Fruit fly (Drosophila melanogaster): ENCODE data around the gene CycH.

CycH gene

DNA sequence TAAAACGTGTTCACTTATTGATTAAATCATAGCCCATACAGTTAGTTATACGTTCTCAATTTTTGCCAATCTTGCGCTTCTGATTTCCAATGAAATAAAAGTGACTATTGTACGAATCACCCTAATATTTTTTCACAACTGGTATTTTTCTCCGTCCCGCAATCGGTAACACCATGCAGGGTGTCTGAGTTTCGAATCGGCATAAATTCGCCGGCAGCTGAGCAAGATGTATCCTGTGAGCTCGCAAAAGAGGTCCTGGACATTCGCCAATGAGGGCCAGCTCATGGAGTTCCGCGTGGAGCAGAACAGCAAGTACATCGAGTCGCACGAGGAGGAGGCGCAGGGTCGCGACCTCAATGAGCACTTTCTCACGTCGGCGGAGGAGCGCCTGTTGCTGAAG is at the start of gene CycH (continued):
- TF ChIP-seq tup (GFP tag; optimal IDR thresholded peaks at IDR 0.05) (no peak), lov (optimal IDR thresholded peaks at IDR 0.05) (no peak), lov (GFP tag; IDR thresholded peaks at IDR 0.05) (no peak), Gsc (GFP tag; IDR thresholded peaks at IDR 0.05) (no peak), HLH54F (GFP tag; optimal IDR thresholded peaks at IDR 0.05) (peak; percentile 11), CG13775 (GFP tag; optimal IDR thresholded peaks at IDR 0.05) (no peak), dysf (GFP tag; IDR thresholded peaks at IDR 0.05) (no peak; the same call in 2 of the 3 replicates), CG10321 (GFP tag; IDR thresholded peaks at IDR 0.05) (0 out of 2 replicates have a peak, but pooled peaks have one; percentile 20), Xbp1 (GFP tag; optimal IDR thresholded peaks at IDR 0.05) (peak; percentile 51), CG8359 (GFP tag; optimal IDR thresholded peaks at IDR 0.05; ENCODE audit: borderline replicate concordance) (no peak), lab (GFP tag; optimal IDR thresholded peaks at IDR 0.05) (no peak), CG6854 (GFP tag; optimal IDR thresholded peaks at IDR 0.05) (no peak)

DNA sequence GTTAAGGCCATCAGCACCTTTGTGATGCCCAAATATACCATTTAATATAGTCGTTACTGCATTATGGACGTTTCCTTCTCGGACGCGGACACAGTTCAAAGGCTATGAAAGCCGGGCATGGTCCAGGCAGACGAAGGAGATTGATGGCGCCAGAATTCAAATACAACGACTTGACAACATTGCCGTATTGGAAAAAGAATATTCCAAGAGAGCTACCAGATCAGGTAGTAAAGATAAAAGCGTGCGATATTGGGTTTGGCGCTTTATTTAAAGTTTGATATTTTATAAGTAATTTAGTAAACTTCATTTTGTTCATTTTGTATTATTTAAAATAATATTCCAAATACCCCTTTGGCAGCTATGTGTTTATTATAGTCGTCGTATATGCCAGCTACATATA is 47.9 kb upstream of the CycH start:
- TF ChIP-seq eve (GFP tag; optimal IDR thresholded peaks at IDR 0.05): no peak
- TF ChIP-seq CG3163 (GFP tag; optimal IDR thresholded peaks at IDR 0.05): no peak
- TF ChIP-seq CG32772 (GFP tag; IDR thresholded peaks at IDR 0.05): no peak
- TF ChIP-seq CG16813 (GFP tag; IDR thresholded peaks at IDR 0.05; ENCODE audit: partially characterized antibody): no peak
- TF ChIP-seq CG2199 (GFP tag; IDR thresholded peaks at IDR 0.05): no peak
- TF ChIP-seq Taf1 (GFP tag; IDR thresholded peaks at IDR 0.05): no peak
- no peak for TF ChIP-seq ATbp (GFP tag; optimal IDR thresholded peaks at IDR 0.05)
- no peak for TF ChIP-seq tap (tag; optimal IDR thresholded peaks at IDR 0.05)
- TF ChIP-seq CG1603 (tag; optimal IDR thresholded peaks at IDR 0.05): peak; percentile 35
- TF ChIP-seq CG1529 (GFP tag; optimal IDR thresholded peaks at IDR 0.05): no peak
- TF ChIP-seq CG13287 (GFP tag; IDR thresholded peaks at IDR 0.05; ENCODE audit: partially characterized antibody): no peak
- TF ChIP-seq pzg (GFP tag; optimal IDR thresholded peaks at IDR 0.05): peak; percentile 47
- no peak for TF ChIP-seq C15 (GFP tag; IDR thresholded peaks at IDR 0.05)
- TF ChIP-seq phol (tag; optimal IDR thresholded peaks at IDR 0.05): no peak
- TF ChIP-seq stwl (tag; optimal IDR thresholded peaks at IDR 0.05): peak; percentile 45
- TF ChIP-seq sna (GFP tag; IDR thresholded peaks at IDR 0.05; ENCODE audit: partially characterized antibody): no peak
- TF ChIP-seq CG17802 (tag; optimal IDR thresholded peaks at IDR 0.05): no peak
- no peak; the same call in 1 of the 2 replicates for TF ChIP-seq Bgb (GFP tag; IDR thresholded peaks at IDR 0.05; ENCODE audit: partially characterized antibody)
- no peak for TF ChIP-seq Sry-β (GFP tag; optimal IDR thresholded peaks at IDR 0.05)
- no peak for TF ChIP-seq CG9437 (GFP tag; optimal IDR thresholded peaks at IDR 0.05)
- TF ChIP-seq CG2120 (GFP tag; optimal IDR thresholded peaks at IDR 0.05): no peak
- TF ChIP-seq row (GFP tag; IDR thresholded peaks at IDR 0.05): no peak
- no peak for TF ChIP-seq CG10274 (GFP tag; optimal IDR thresholded peaks at IDR 0.05)
- no peak for TF ChIP-seq Adf1 (GFP tag; IDR thresholded peaks at IDR 0.05)
- TF ChIP-seq Aef1 (GFP tag; IDR thresholded peaks at IDR 0.05): no peak
- TF ChIP-seq Deaf1 (tag; optimal IDR thresholded peaks at IDR 0.05): no peak
- TF ChIP-seq BEAF-32 (GFP tag; optimal IDR thresholded peaks at IDR 0.05): peak; percentile 43
- peak; percentile 65 for TF ChIP-seq CG11504 (tag; optimal IDR thresholded peaks at IDR 0.05)
- TF ChIP-seq pros (GFP tag; optimal IDR thresholded peaks at IDR 0.05): no peak
- no peak for TF ChIP-seq Ravus (GFP tag; IDR thresholded peaks at IDR 0.05)
- TF ChIP-seq h (optimal IDR thresholded peaks at IDR 0.05): no peak
- peak; percentile 16 for TF ChIP-seq trem (tag; optimal IDR thresholded peaks at IDR 0.05)
- no peak for TF ChIP-seq CG4730 (GFP tag; IDR thresholded peaks at IDR 0.05)
- TF ChIP-seq CG9727 (GFP tag; optimal IDR thresholded peaks at IDR 0.05): no peak
- TF ChIP-seq Lhr (GFP tag; optimal IDR thresholded peaks at IDR 0.05): peak; percentile 77
- TF ChIP-seq Ets65A (GFP tag): no peak
- no peak for TF ChIP-seq CG18262 (tag; optimal IDR thresholded peaks at IDR 0.05)
- no peak for TF ChIP-seq CG4820 (GFP tag; optimal IDR thresholded peaks at IDR 0.05)
- TF ChIP-seq fd96Cb (tag; optimal IDR thresholded peaks at IDR 0.05): no peak

All from whole organism, embryonic.